Worm (Caenorhabditis elegans) whole organism, L2 larva: ENCODE results near the gene T26C5.3.

Experiments used
- ceh-82 ChIP-seq: fragments of 150-350 bp; optimal IDR thresholded peaks from 2 replicates; lab custom pipeline; 2014; ENCODE audit warnings: missing biosample characterization, missing genetic modification characterization
- dmd-4 ChIP-seq: sonication (generic microtip); optimal IDR thresholded peaks from 2 replicates; lab custom pipeline; 2017; ENCODE audit warnings: missing biosample characterization, missing genetic modification characterization
- lin-39 ChIP-seq: fragments of 150-350 bp; optimal IDR thresholded peaks from 2 replicates; lab custom pipeline; 2014; ENCODE audit warnings: missing biosample characterization, missing genetic modification reagents, missing genetic modification characterization
- nhr-12 ChIP-seq: fragments of 150-350 bp; optimal IDR thresholded peaks from 2 replicates; lab custom pipeline; 2014; ENCODE audit warnings: missing biosample characterization, missing genetic modification characterization
- nhr-129 ChIP-seq: fragments of 150-350 bp; optimal IDR thresholded peaks from 2 replicates; lab custom pipeline; 2014; ENCODE audit warnings: missing biosample characterization, missing genetic modification characterization
- sem-4 ChIP-seq: fragments of 150-350 bp; optimal IDR thresholded peaks from 2 replicates; lab custom pipeline; 2014; ENCODE audit warnings: missing biosample characterization, missing genetic modification reagents, missing genetic modification characterization
- unc-62 ChIP-seq: fragments of 150-350 bp; optimal IDR thresholded peaks from 2 replicates; lab custom pipeline; 2014; ENCODE audit warnings: missing biosample characterization, missing genetic modification reagents, missing genetic modification characterization
- ztf-11 ChIP-seq: sonication (generic microtip); optimal IDR thresholded peaks from 2 replicates; lab custom pipeline; 2017; ENCODE audit warnings: missing biosample characterization, missing genetic modification characterization

DNA sequence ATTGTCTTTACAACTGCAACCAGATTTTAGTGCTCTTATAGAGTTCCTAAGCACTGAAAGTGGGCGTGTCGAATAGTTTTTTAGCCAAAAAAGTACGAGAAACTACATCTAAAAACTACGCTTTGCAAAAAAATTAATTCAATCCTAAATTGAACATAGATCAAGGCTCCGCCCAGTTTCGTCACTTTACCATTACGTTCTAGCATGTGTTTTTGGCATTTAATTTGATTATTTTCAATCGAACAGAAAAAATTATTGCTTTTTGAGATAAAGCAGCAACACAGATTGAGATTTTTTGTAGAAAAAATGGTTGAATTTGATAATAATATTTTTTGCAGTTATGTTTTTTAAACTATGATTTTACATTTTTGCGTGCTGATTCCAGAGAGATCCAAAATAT, 17.8 kb downstream of the T26C5.3 start, which contains the start of gene nlp-82:
- TF ChIP-seq ceh-82, result no peak
- no peak for TF ChIP-seq nhr-129 (tag; lab: Kevin White, UChicago)
- no peak for TF ChIP-seq dmd-4
- TF ChIP-seq sem-4, result no peak
- no peak for TF ChIP-seq ztf-11
- TF ChIP-seq unc-62 (GFP tag; lab: Kevin White, UChicago), result no peak
- TF ChIP-seq nhr-12 (tag; lab: Kevin White, UChicago), result no peak
- no peak for TF ChIP-seq lin-39 (tag; lab: Kevin White, UChicago)
